Worm (Caenorhabditis elegans) whole organism, L2 larva: ENCODE results near the gene Y69A2AR.47.

Source experiments
- C34F6.9 ChIP-seq: fragments of 150-350 bp; optimal IDR thresholded peaks from 2 replicates; lab custom pipeline; 2014; ENCODE audit warnings: missing biosample characterization, missing genetic modification characterization
- F13H6.1 ChIP-seq: sonication (generic microtip); optimal IDR thresholded peaks from 2 replicates; lab custom pipeline; 2016; ENCODE audit warnings: missing genetic modification characterization, missing compliant biosample characterization
- R02D3.7 ChIP-seq: fragments of 150-350 bp; optimal IDR thresholded peaks from 2 replicates; lab custom pipeline; 2014; ENCODE audit warnings: missing biosample characterization, missing genetic modification characterization
- Y55F3AM.14 ChIP-seq: fragments of 200-800 bp; sonication (Bioruptor generic); optimal IDR thresholded peaks from 2 replicates; lab custom pipeline; 2018; ENCODE audit warnings: mild to moderate bottlenecking, missing genetic modification characterization, missing compliant biosample characterization
- ZK546.5 ChIP-seq: sonication (generic microtip); optimal IDR thresholded peaks from 2 replicates; lab custom pipeline; 2017; ENCODE audit warnings: missing biosample characterization, missing genetic modification characterization
- alr-1 ChIP-seq: fragments of 150-350 bp; optimal IDR thresholded peaks from 2 replicates; lab custom pipeline; 2014; ENCODE audit warnings: missing biosample characterization, missing genetic modification characterization
- ama-1 ChIP-seq: fragments of 150-350 bp; optimal IDR thresholded peaks from 2 replicates; lab custom pipeline; 2018; ENCODE audit warnings: inconsistent platforms
- blmp-1 ChIP-seq: sonication (generic microtip); optimal IDR thresholded peaks from 2 replicates; lab custom pipeline; 2017; ENCODE audit warnings: missing genetic modification characterization, mild to moderate bottlenecking, missing compliant biosample characterization, antibody characterized with exemption, moderate library complexity; ENCODE audit not compliant: insufficient read depth
- ceh-16 ChIP-seq: fragments of 150-350 bp; optimal IDR thresholded peaks from 2 replicates; lab custom pipeline; 2014; ENCODE audit warnings: missing biosample characterization, missing genetic modification characterization
- ceh-82 ChIP-seq: fragments of 150-350 bp; optimal IDR thresholded peaks from 2 replicates; lab custom pipeline; 2014; ENCODE audit warnings: missing biosample characterization, missing genetic modification characterization
- crh-2 ChIP-seq: sonication (generic microtip); optimal IDR thresholded peaks from 2 replicates; lab custom pipeline; 2017; ENCODE audit warnings: missing biosample characterization, missing genetic modification characterization
- egl-27 ChIP-seq: sonication (generic microtip); optimal IDR thresholded peaks from 3 replicates; lab custom pipeline; 2017; ENCODE audit warnings: missing biosample characterization, missing genetic modification reagents, missing genetic modification characterization
- elt-1 ChIP-seq: fragments of 150-350 bp; optimal IDR thresholded peaks from 2 replicates; lab custom pipeline; 2014; ENCODE audit warnings: missing biosample characterization, missing genetic modification characterization
- elt-3 ChIP-seq: sonication (generic microtip); optimal IDR thresholded peaks from 2 replicates; lab custom pipeline; 2017; ENCODE audit warnings: missing biosample characterization, missing genetic modification characterization
- fos-1 ChIP-seq: fragments of 150-350 bp; optimal IDR thresholded peaks from 2 replicates; lab custom pipeline; 2014; ENCODE audit warnings: missing biosample characterization, missing genetic modification characterization
- gmeb-1 ChIP-seq: fragments of 150-350 bp; optimal IDR thresholded peaks from 2 replicates; lab custom pipeline; 2014; ENCODE audit warnings: missing biosample characterization, missing genetic modification characterization
- lin-11 ChIP-seq: fragments of 150-350 bp; sonication (generic microtip); optimal IDR thresholded peaks from 2 replicates; lab custom pipeline; 2014; ENCODE audit warnings: missing biosample characterization, missing genetic modification characterization, inconsistent platforms, mixed read lengths
- lin-13 ChIP-seq: fragments of 150-350 bp; optimal IDR thresholded peaks from 2 replicates; lab custom pipeline; 2014; ENCODE audit warnings: missing biosample characterization, missing genetic modification reagents, missing genetic modification characterization
- lin-39 ChIP-seq: fragments of 150-350 bp; optimal IDR thresholded peaks from 2 replicates; lab custom pipeline; 2014; ENCODE audit warnings: missing biosample characterization, missing genetic modification reagents, missing genetic modification characterization
- lsy-2 ChIP-seq, 2 experiments: fragments of 150-350 bp in 1 of 2; sonication (generic microtip) in 1 of 2; optimal IDR thresholded peaks; 2 replicates each; lab custom pipeline; 2014 to 2017; ENCODE audit warnings: missing biosample characterization in 2 of 2, missing genetic modification characterization in 2 of 2
- mab-5 ChIP-seq: fragments of 150-350 bp; optimal IDR thresholded peaks from 2 replicates; lab custom pipeline; 2014; ENCODE audit warnings: missing biosample characterization, missing genetic modification characterization
- mbf-1 ChIP-seq: sonication (generic microtip); optimal IDR thresholded peaks from 2 replicates; lab custom pipeline; 2017; ENCODE audit warnings: missing biosample characterization, missing genetic modification characterization
- mdl-1 ChIP-seq, 2 experiments: fragments of 150-350 bp in 1 of 2; sonication (generic microtip) in 1 of 2; optimal IDR thresholded peaks; 2 replicates each; lab custom pipeline; 2017; ENCODE audit warnings: missing biosample characterization in 2 of 2, missing genetic modification characterization in 2 of 2
- nhr-10 ChIP-seq: sonication (generic microtip); optimal IDR thresholded peaks from 2 replicates; lab custom pipeline; 2017; ENCODE audit warnings: missing biosample characterization, missing genetic modification characterization
- nhr-11 ChIP-seq: fragments of 150-350 bp; optimal IDR thresholded peaks from 2 replicates; lab custom pipeline; 2014; ENCODE audit warnings: missing biosample characterization, missing genetic modification characterization
- nhr-12 ChIP-seq: fragments of 150-350 bp; optimal IDR thresholded peaks from 2 replicates; lab custom pipeline; 2014; ENCODE audit warnings: missing biosample characterization, missing genetic modification characterization
- nhr-129 ChIP-seq: fragments of 150-350 bp; optimal IDR thresholded peaks from 2 replicates; lab custom pipeline; 2014; ENCODE audit warnings: missing biosample characterization, missing genetic modification characterization
- nhr-21 ChIP-seq: fragments of 150-350 bp; optimal IDR thresholded peaks from 2 replicates; lab custom pipeline; 2014; ENCODE audit warnings: missing biosample characterization, missing genetic modification characterization
- nhr-23 ChIP-seq: fragments of 150-350 bp; optimal IDR thresholded peaks from 2 replicates; lab custom pipeline; 2014; ENCODE audit warnings: missing biosample characterization, missing genetic modification reagents, missing genetic modification characterization
- nhr-237 ChIP-seq: fragments of 150-350 bp; optimal IDR thresholded peaks from 2 replicates; lab custom pipeline; 2014; ENCODE audit warnings: missing biosample characterization, missing genetic modification characterization
- nhr-25 ChIP-seq: fragments of 150-350 bp; sonication (generic microtip); optimal IDR thresholded peaks from 3 replicates; lab custom pipeline; 2014; ENCODE audit warnings: missing biosample characterization, missing genetic modification characterization
- nhr-6 ChIP-seq: fragments of 150-350 bp; optimal IDR thresholded peaks from 2 replicates; lab custom pipeline; 2014; ENCODE audit warnings: missing biosample characterization, missing genetic modification characterization
- nhr-77 ChIP-seq: fragments of 150-350 bp; optimal IDR thresholded peaks from 2 replicates; lab custom pipeline; 2014; ENCODE audit warnings: missing biosample characterization, missing genetic modification characterization
- peb-1 ChIP-seq: fragments of 150-350 bp; optimal IDR thresholded peaks from 2 replicates; lab custom pipeline; 2014; ENCODE audit warnings: missing biosample characterization, missing genetic modification characterization
- sem-4 ChIP-seq: fragments of 150-350 bp; optimal IDR thresholded peaks from 2 replicates; lab custom pipeline; 2014; ENCODE audit warnings: missing biosample characterization, missing genetic modification reagents, missing genetic modification characterization
- skn-1 ChIP-seq: sonication (generic microtip); optimal IDR thresholded peaks from 2 replicates; lab custom pipeline; 2017; ENCODE audit warnings: missing biosample characterization, missing genetic modification characterization
- sma-3 ChIP-seq: sonication (generic microtip); optimal IDR thresholded peaks from 2 replicates; lab custom pipeline; 2016; ENCODE audit warnings: missing genetic modification reagents, missing genetic modification characterization, missing compliant biosample characterization
- snpc-4 ChIP-seq: fragments of 150-350 bp; optimal IDR thresholded peaks from 2 replicates; lab custom pipeline; 2014; ENCODE audit warnings: missing biosample characterization, missing genetic modification characterization
- unc-39 ChIP-seq: fragments of 150-350 bp; optimal IDR thresholded peaks from 2 replicates; lab custom pipeline; 2014; ENCODE audit warnings: missing biosample characterization, missing genetic modification characterization
- unc-55 ChIP-seq: fragments of 150-350 bp; sonication (generic microtip); optimal IDR thresholded peaks from 3 replicates; lab custom pipeline; 2014; ENCODE audit warnings: missing biosample characterization, missing genetic modification reagents, missing genetic modification characterization
- unc-62 ChIP-seq: fragments of 150-350 bp; optimal IDR thresholded peaks from 2 replicates; lab custom pipeline; 2014; ENCODE audit warnings: missing biosample characterization, missing genetic modification reagents, missing genetic modification characterization
- zag-1 ChIP-seq: fragments of 150-350 bp; optimal IDR thresholded peaks from 2 replicates; lab custom pipeline; 2014; ENCODE audit warnings: missing biosample characterization, missing genetic modification characterization
- ztf-1 ChIP-seq: fragments of 200-800 bp; sonication (Bioruptor generic); conservative IDR thresholded peaks from 2 replicates; pipeline ENCODE4 v1.3.6; 2022; ENCODE audit warnings: missing genetic modification characterization, missing compliant biosample characterization
- ztf-11 ChIP-seq: sonication (generic microtip); optimal IDR thresholded peaks from 2 replicates; lab custom pipeline; 2017; ENCODE audit warnings: missing biosample characterization, missing genetic modification characterization
- ztf-4 ChIP-seq: fragments of 150-350 bp; optimal IDR thresholded peaks from 2 replicates; lab custom pipeline; 2014; ENCODE audit warnings: missing biosample characterization, missing genetic modification characterization

The Y69A2AR.47 gene

DNA sequence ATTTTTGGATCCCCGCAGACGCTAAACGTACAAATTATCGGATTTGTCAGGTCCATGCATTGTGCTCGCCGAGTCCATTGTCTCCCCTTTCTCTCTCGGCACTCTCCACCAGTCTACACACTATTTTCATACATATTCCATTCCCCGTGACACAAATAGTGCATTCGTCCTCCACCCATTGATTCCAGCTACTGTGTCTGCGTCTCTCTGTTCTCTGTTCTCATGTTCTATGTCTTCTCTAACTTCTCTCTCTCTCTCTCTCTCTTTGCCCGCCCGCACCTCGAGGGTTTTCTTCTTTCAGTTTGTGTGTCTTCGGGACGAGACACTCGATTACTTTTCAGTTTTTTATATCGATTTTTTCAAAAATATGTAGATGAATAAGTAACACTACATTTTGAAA is 2.1 kb downstream of the Y69A2AR.47 start (continued):
- TF ChIP-seq C34F6.9 (tag; lab: Kevin White, UChicago) (peak; percentile 95), unc-55 (GFP tag; lab: Kevin White, UChicago) (peak; percentile 88), zag-1 (peak; percentile 79), egl-27 (tag; lab: Kevin White, UChicago) (peak; percentile 67), snpc-4 (tag; lab: Kevin White, UChicago) (peak; percentile 51), mab-5 (tag; lab: Kevin White, UChicago) (peak; percentile 80), F13H6.1 (tag; lab: Kevin White, UChicago) (peak; percentile 83), nhr-21 (tag; lab: Kevin White, UChicago) (peak; percentile 72), fos-1 (tag; lab: Kevin White, UChicago) (peak; percentile 81), lin-39 (no peak), nhr-25 (tag; lab: Kevin White, UChicago) (peak; percentile 78), nhr-23 (tag; lab: Kevin White, UChicago) (no peak), nhr-129 (tag; lab: Kevin White, UChicago) (peak; percentile 95)
- TF ChIP-seq, all 48 proteins: peak for 22

DNA sequence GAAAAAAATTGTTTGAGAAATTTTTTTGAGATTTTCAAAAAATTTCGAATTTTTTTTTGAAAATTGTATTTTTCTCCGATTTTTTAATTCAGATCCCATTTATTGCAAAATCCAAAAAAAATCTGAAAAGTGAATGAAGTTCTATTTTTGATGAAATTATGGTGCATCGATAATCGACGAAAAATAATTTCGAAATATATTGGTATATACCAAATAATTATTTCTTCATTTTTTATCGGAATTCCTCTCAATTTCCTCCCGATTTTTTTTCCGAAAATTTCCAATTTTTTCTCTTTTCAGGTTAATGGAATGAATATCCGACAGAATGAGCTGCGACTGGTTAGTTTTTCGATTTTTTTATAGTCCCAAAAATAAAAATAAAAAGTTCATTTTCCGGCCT is 3.3 kb downstream of the Y69A2AR.47 start, which contains the start of gene epg-9:
Gene epg-9, plus strand, starts transcription at position 301 of the 400 bp plus-strand sequence.
- TF ChIP-seq lin-11: no peak
- TF ChIP-seq mdl-1 (tag; optimal IDR thresholded peaks at IDR 0.05; lab: Kevin White, UChicago): no peak
- TF ChIP-seq unc-62 (GFP tag; lab: Kevin White, UChicago): no peak
- no peak for TF ChIP-seq ztf-11 (tag; lab: Kevin White, UChicago)
- TF ChIP-seq snpc-4 (tag; lab: Kevin White, UChicago): no peak
- TF ChIP-seq ztf-1: no peak
- no peak for TF ChIP-seq R02D3.7 (tag; lab: Kevin White, UChicago)
- TF ChIP-seq ceh-82 (tag; lab: Kevin White, UChicago): no peak
- no peak for TF ChIP-seq lin-13 (GFP tag; lab: Kevin White, UChicago)
- no peak for TF ChIP-seq mbf-1 (tag; lab: Kevin White, UChicago)
- no peak for TF ChIP-seq nhr-12 (tag; lab: Kevin White, UChicago)
- TF ChIP-seq, all 48 proteins: peak for 0

DNA sequence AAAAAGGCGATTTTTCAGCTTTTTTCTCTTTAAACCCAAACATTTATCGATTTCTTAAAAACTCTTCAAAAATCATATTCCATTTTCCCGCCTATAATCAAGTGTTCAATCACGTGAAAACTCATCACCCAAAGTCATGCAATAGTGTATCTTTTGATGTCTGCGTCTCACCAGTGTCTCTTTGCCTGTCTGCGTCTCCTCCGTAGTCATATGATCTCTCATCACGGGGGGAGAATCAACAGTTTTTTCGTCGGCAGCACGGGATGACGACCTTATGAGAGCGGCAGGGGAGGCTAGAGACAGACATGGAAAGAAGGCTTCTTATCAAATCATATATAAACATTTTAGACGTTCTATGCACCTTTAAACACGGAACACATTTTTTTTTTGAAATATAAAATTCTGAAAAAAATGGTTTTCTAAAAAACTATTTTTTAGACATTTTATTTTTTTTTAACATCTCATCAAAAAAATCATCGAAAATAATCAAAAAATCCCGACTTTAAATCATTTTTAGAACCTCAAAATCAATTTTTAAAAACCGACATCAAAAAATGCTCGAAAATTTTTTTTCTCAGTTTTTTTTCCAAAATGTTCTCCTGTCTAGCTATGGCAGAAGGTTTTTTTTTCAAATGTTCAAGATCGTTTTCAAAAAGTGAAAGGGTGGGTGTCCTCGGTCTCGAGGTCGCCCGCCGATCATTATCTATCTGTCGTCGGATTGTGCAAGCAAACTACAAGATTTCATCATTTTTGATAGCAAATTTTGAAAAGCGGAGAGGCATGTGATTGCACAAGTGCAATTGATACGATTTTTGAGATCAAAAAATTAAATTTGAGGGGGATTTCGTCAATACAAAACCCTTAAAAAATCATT is 4.7 kb downstream of the Y69A2AR.47 start:
- TF ChIP-seq ama-1 (lab: Kevin White, UChicago) (peak; percentile 90), fos-1 (tag; lab: Kevin White, UChicago) (peak; percentile 96), mab-5 (tag; lab: Kevin White, UChicago) (peak; percentile 84), unc-55 (GFP tag; lab: Kevin White, UChicago) (peak; percentile 79), nhr-77 (peak; percentile 37), ztf-4 (tag; lab: Kevin White, UChicago) (peak; percentile 98), lin-13 (GFP tag; lab: Kevin White, UChicago) (peak; percentile 91), zag-1 (peak; percentile 14), peb-1 (tag; lab: Kevin White, UChicago) (no peak), nhr-11 (no peak), nhr-129 (tag; lab: Kevin White, UChicago) (peak; percentile 99), unc-39 (tag; lab: Kevin White, UChicago) (no peak), unc-62 (GFP tag; lab: Kevin White, UChicago) (peak; percentile 86), mdl-1 (tag; optimal IDR thresholded peaks at IDR 0.05; lab: Kevin White, UChicago) (peak; percentile 81 to 95), nhr-10 (tag; lab: Kevin White, UChicago) (peak; percentile 88), R02D3.7 (tag; lab: Kevin White, UChicago) (peak; percentile 29), nhr-237 (tag; lab: Kevin White, UChicago) (no peak), elt-1 (tag; lab: Kevin White, UChicago) (no peak), lin-11 (peak; percentile 95), alr-1 (tag; lab: Kevin White, UChicago) (no peak), nhr-25 (tag; lab: Kevin White, UChicago) (peak; percentile 99), sem-4 (tag; lab: Kevin White, UChicago) (peak; percentile 93), gmeb-1 (tag; lab: Kevin White, UChicago) (peak; percentile 95), ZK546.5 (tag; lab: Kevin White, UChicago) (no peak), crh-2 (tag; lab: Kevin White, UChicago) (peak; percentile 98), elt-3 (tag; lab: Kevin White, UChicago) (no peak), nhr-12 (tag; lab: Kevin White, UChicago) (peak; percentile 42), lin-39 (no peak), skn-1 (peak; percentile 62), sma-3 (GFP tag; lab: Kevin White, UChicago) (peak; percentile 99), ceh-82 (tag; lab: Kevin White, UChicago) (peak; percentile 29), ztf-1 (no peak), blmp-1 (tag; lab: Kevin White, UChicago) (peak; percentile 83), nhr-23 (tag; lab: Kevin White, UChicago) (no peak), ceh-16 (tag; lab: Kevin White, UChicago) (no peak), egl-27 (tag; lab: Kevin White, UChicago) (peak; percentile 96), nhr-6 (tag; lab: Kevin White, UChicago) (peak; percentile 96), C34F6.9 (tag; lab: Kevin White, UChicago) (peak; percentile 99), Y55F3AM.14 (GFP tag; lab: Kevin White, UChicago) (peak; percentile 87), nhr-21 (tag; lab: Kevin White, UChicago) (peak; percentile 99), lsy-2 (tag; optimal IDR thresholded peaks at IDR 0.05; lab: Kevin White, UChicago) (peak; percentile 85 to 96)
